Fruit fly (Drosophila melanogaster) whole organism, embryonic: ENCODE measurements around the gene CG13640.

Experiments used
- Adf1 ChIP-seq: fragments of 200-800 bp; sonication (Bioruptor generic); IDR thresholded peaks from 2 replicates; pipeline ENCODE4 v1.3.6; 2022; ENCODE audit warnings: missing biosample characterization, missing genetic modification characterization
- CG11504 ChIP-seq: fragments of 200-800 bp; sonication (Bioruptor generic); optimal IDR thresholded peaks from 3 replicates; lab custom pipeline; 2019; ENCODE audit warnings: missing biosample characterization, mild to moderate bottlenecking, missing genetic modification characterization, moderate library complexity
- CG12155 ChIP-seq: fragments of 200-800 bp; sonication (Bioruptor generic); optimal IDR thresholded peaks from 3 replicates; lab custom pipeline; 2016; ENCODE audit warnings: missing biosample characterization, missing genetic modification characterization
- CG14965 ChIP-seq: fragments of 200-800 bp; sonication (Bioruptor generic); optimal IDR thresholded peaks from 2 replicates; lab custom pipeline; 2016; ENCODE audit warnings: missing biosample characterization, missing genetic modification characterization, borderline replicate concordance
- CG15269 ChIP-seq: fragments of 200-800 bp; sonication (Bioruptor generic); optimal IDR thresholded peaks from 2 replicates; lab custom pipeline; 2018; ENCODE audit warnings: missing biosample characterization, mild to moderate bottlenecking, missing genetic modification characterization, moderate library complexity
- CG16815 ChIP-seq: fragments of 200-800 bp; sonication (Bioruptor generic); optimal IDR thresholded peaks from 3 replicates; lab custom pipeline; 2017; ENCODE audit warnings: missing biosample characterization, mild to moderate bottlenecking, missing genetic modification characterization
- CG17385 ChIP-seq: fragments of 200-800 bp; sonication (Bioruptor generic); optimal IDR thresholded peaks from 3 replicates; lab custom pipeline; 2018; ENCODE audit warnings: missing biosample characterization, mild to moderate bottlenecking, missing genetic modification characterization
- CG17612 ChIP-seq: fragments of 200-800 bp; sonication (Bioruptor generic); IDR thresholded peaks from 2 replicates; pipeline ENCODE4 v1.3.6; 2022; ENCODE audit warnings: missing biosample characterization, missing genetic modification characterization
- CG2129 ChIP-seq: fragments of 200-800 bp; sonication (Bioruptor generic); IDR thresholded peaks from 2 replicates; pipeline ENCODE4 v1.3.6; 2022; ENCODE audit warnings: missing biosample characterization, missing genetic modification characterization; ENCODE audit not compliant: partially characterized antibody
- CG2199 ChIP-seq: fragments of 200-800 bp; sonication (Bioruptor generic); IDR thresholded peaks from 3 replicates; pipeline ENCODE4 v1.3.6; 2022; ENCODE audit warnings: missing biosample characterization, missing genetic modification characterization
- CG3281 ChIP-seq: fragments of 200-800 bp; sonication (Bioruptor generic); optimal IDR thresholded peaks from 3 replicates; lab custom pipeline; 2017; ENCODE audit warnings: missing biosample characterization, mild to moderate bottlenecking, missing genetic modification characterization
- CG3838 ChIP-seq: fragments of 200-800 bp; sonication (Bioruptor generic); optimal IDR thresholded peaks from 3 replicates; lab custom pipeline; 2016; ENCODE audit warnings: missing biosample characterization, missing genetic modification characterization
- CG4328 ChIP-seq: fragments of 200-800 bp; sonication (Bioruptor generic); optimal IDR thresholded peaks from 3 replicates; lab custom pipeline; 2017; ENCODE audit warnings: missing biosample characterization, missing genetic modification reagents, missing genetic modification characterization
- CG4404 ChIP-seq: fragments of 200-800 bp; sonication (Bioruptor generic); IDR thresholded peaks from 2 replicates; pipeline ENCODE4 v1.3.6; 2022; ENCODE audit warnings: missing biosample characterization, missing genetic modification characterization
- CG5953 ChIP-seq: fragments of 200-800 bp; sonication (Bioruptor generic); IDR thresholded peaks from 2 replicates; pipeline ENCODE4 v1.3.6; 2022; ENCODE audit warnings: missing biosample characterization, missing genetic modification characterization
- CG6654 ChIP-seq: fragments of 200-800 bp; sonication (Bioruptor generic); optimal IDR thresholded peaks from 2 replicates; lab custom pipeline; 2017; ENCODE audit warnings: missing biosample characterization, mild to moderate bottlenecking, missing genetic modification characterization
- CG6689 ChIP-seq: fragments of 200-800 bp; sonication (Bioruptor generic); IDR thresholded peaks from 2 replicates; pipeline ENCODE4 v1.3.6; 2022; ENCODE audit warnings: missing biosample characterization, missing genetic modification characterization
- CG6765 ChIP-seq: fragments of 200-800 bp; sonication (Bioruptor generic); optimal IDR thresholded peaks from 3 replicates; lab custom pipeline; 2017; ENCODE audit warnings: missing biosample characterization, mild to moderate bottlenecking, missing genetic modification characterization
- CG8089 ChIP-seq: fragments of 200-800 bp; sonication (Bioruptor generic); optimal IDR thresholded peaks from 3 replicates; lab custom pipeline; 2016; ENCODE audit warnings: missing biosample characterization, missing genetic modification characterization
- CG8388 ChIP-seq: fragments of 200-800 bp; sonication (Bioruptor generic); optimal IDR thresholded peaks from 2 replicates; lab custom pipeline; 2019; ENCODE audit warnings: missing biosample characterization, mild to moderate bottlenecking, missing genetic modification characterization, moderate library complexity
- CG9437 ChIP-seq: fragments of 200-800 bp; sonication (Bioruptor generic); optimal IDR thresholded peaks from 2 replicates; lab custom pipeline; 2018; ENCODE audit warnings: missing biosample characterization, mild to moderate bottlenecking, missing genetic modification characterization
- Dll ChIP-seq: fragments of 200-800 bp; sonication (Bioruptor generic); IDR thresholded peaks from 4 replicates; pipeline ENCODE4 v1.3.6; 2022; ENCODE audit warnings: missing biosample characterization, missing genetic modification characterization; ENCODE audit not compliant: partially characterized antibody
- Ets97D ChIP-seq: fragments of 200-800 bp; sonication (Bioruptor generic); optimal IDR thresholded peaks from 3 replicates; lab custom pipeline; 2016; ENCODE audit warnings: missing biosample characterization, missing genetic modification characterization
- HmgD ChIP-seq: fragments of 200-800 bp; sonication (Bioruptor generic); optimal IDR thresholded peaks from 3 replicates; lab custom pipeline; 2016; ENCODE audit warnings: missing biosample characterization, missing genetic modification characterization
- HmgZ ChIP-seq: fragments of 200-800 bp; sonication (Bioruptor generic); optimal IDR thresholded peaks from 2 replicates; lab custom pipeline; 2018; ENCODE audit warnings: missing biosample characterization, mild to moderate bottlenecking, missing genetic modification characterization
- Hr3 ChIP-seq: fragments of 200-800 bp; sonication (Bioruptor generic); optimal IDR thresholded peaks from 3 replicates; lab custom pipeline; 2016; ENCODE audit warnings: missing biosample characterization, missing genetic modification characterization
- Hr39 ChIP-seq: fragments of >200 bp; optimal IDR thresholded peaks from 2 replicates; lab custom pipeline; 2017
- Hr78 ChIP-seq, 2 experiments: fragments of 200-800 bp in 1 of 2; fragments of >200 bp in 1 of 2; sonication (Bioruptor generic) in 1 of 2; optimal IDR thresholded peaks; 2 replicates each; lab custom pipeline; 2017 to 2019; ENCODE audit warnings: missing biosample characterization in 2 of 2, missing genetic modification characterization in 2 of 2, mild to moderate bottlenecking in 1 of 2, moderate library complexity in 1 of 2
- MTF-1 ChIP-seq: fragments of 200-800 bp; sonication (Bioruptor generic); optimal IDR thresholded peaks from 2 replicates; lab custom pipeline; 2018; ENCODE audit warnings: missing biosample characterization, mild to moderate bottlenecking, missing genetic modification characterization, borderline replicate concordance
- Nf-YB ChIP-seq: fragments of 200-800 bp; sonication (Bioruptor generic); optimal IDR thresholded peaks from 3 replicates; lab custom pipeline; 2019; ENCODE audit warnings: missing biosample characterization, mild to moderate bottlenecking, missing genetic modification characterization, moderate library complexity
- Pdp1 ChIP-seq, 2 experiments: fragments of 200-800 bp; sonication (Bioruptor generic); optimal IDR thresholded peaks; 3 replicates each; lab custom pipeline; 2016; ENCODE audit warnings: missing biosample characterization in 2 of 2, missing genetic modification characterization in 2 of 2, mild to moderate bottlenecking in 1 of 2, moderate library complexity in 1 of 2
- Poxn ChIP-seq: fragments of 200-800 bp; sonication (Bioruptor generic); IDR thresholded peaks from 2 replicates; pipeline ENCODE4 v1.3.6; 2022; ENCODE audit warnings: missing biosample characterization, missing genetic modification characterization
- Ptx1 ChIP-seq: fragments of 200-800 bp; sonication (Bioruptor generic); IDR thresholded peaks from 2 replicates; pipeline ENCODE4 v1.3.6; 2022; ENCODE audit warnings: missing biosample characterization, missing genetic modification characterization
- Ravus ChIP-seq: fragments of 200-800 bp; sonication (Bioruptor generic); IDR thresholded peaks from 2 replicates; pipeline ENCODE4 v1.3.6; 2022; ENCODE audit warnings: missing biosample characterization, missing genetic modification characterization
- Rfx ChIP-seq: fragments of 200-800 bp; sonication (Bioruptor generic); IDR thresholded peaks from 2 replicates; pipeline ENCODE4 v1.3.6; 2022; ENCODE audit warnings: missing biosample characterization, missing genetic modification characterization
- ab ChIP-seq: fragments of 200-800 bp; sonication (Bioruptor generic); optimal IDR thresholded peaks from 2 replicates; lab custom pipeline; 2016; ENCODE audit warnings: missing biosample characterization, missing genetic modification characterization
- ash1 ChIP-seq: fragments of 200-800 bp; sonication (Bioruptor generic); optimal IDR thresholded peaks from 2 replicates; lab custom pipeline; 2018; ENCODE audit warnings: missing biosample characterization, mild to moderate bottlenecking, missing genetic modification characterization
- crc ChIP-seq: fragments of 200-800 bp; sonication (Bioruptor generic); optimal IDR thresholded peaks from 2 replicates; lab custom pipeline; 2016; ENCODE audit warnings: missing biosample characterization, missing genetic modification characterization
- ems ChIP-seq: fragments of 200-800 bp; sonication (Bioruptor generic); optimal IDR thresholded peaks from 3 replicates; lab custom pipeline; 2016; ENCODE audit warnings: missing biosample characterization, missing genetic modification characterization
- fd3F ChIP-seq: fragments of 200-800 bp; sonication (Bioruptor generic); optimal IDR thresholded peaks from 2 replicates; lab custom pipeline; 2018; ENCODE audit warnings: missing biosample characterization, mild to moderate bottlenecking, missing genetic modification characterization, moderate library complexity
- gro ChIP-seq: fragments of 200-800 bp; sonication (Bioruptor generic); optimal IDR thresholded peaks from 2 replicates; lab custom pipeline; 2016; ENCODE audit warnings: missing biosample characterization, missing genetic modification characterization
- gsb ChIP-seq: fragments of 200-800 bp; sonication (Bioruptor generic); IDR thresholded peaks from 2 replicates; pipeline ENCODE4 v1.3.6; 2022; ENCODE audit warnings: missing biosample characterization, missing genetic modification characterization
- inv ChIP-seq: fragments of 200-800 bp; sonication (Bioruptor generic); IDR thresholded peaks from 2 replicates; pipeline ENCODE4 v1.3.6; 2022; ENCODE audit warnings: missing biosample characterization, missing genetic modification characterization; ENCODE audit not compliant: partially characterized antibody
- jumu ChIP-seq: fragments of 200-800 bp; sonication (Bioruptor generic); optimal IDR thresholded peaks from 3 replicates; lab custom pipeline; 2016; ENCODE audit warnings: missing biosample characterization, missing genetic modification characterization
- pfk ChIP-seq: fragments of 200-800 bp; sonication (Bioruptor generic); optimal IDR thresholded peaks from 2 replicates; lab custom pipeline; 2018; ENCODE audit warnings: missing biosample characterization, mild to moderate bottlenecking, missing genetic modification characterization, moderate library complexity
- psq ChIP-seq: fragments of 200-800 bp; sonication (Bioruptor generic); optimal IDR thresholded peaks from 2 replicates; lab custom pipeline; 2017; ENCODE audit warnings: missing biosample characterization, missing genetic modification characterization
- seq ChIP-seq: fragments of 200-800 bp; sonication (Bioruptor generic); IDR thresholded peaks from 2 replicates; pipeline ENCODE4 v1.3.6; 2022; ENCODE audit warnings: missing biosample characterization, missing genetic modification characterization
- sqz ChIP-seq: fragments of 200-800 bp; sonication (Bioruptor generic); optimal IDR thresholded peaks from 3 replicates; lab custom pipeline; 2018; ENCODE audit warnings: missing biosample characterization, mild to moderate bottlenecking, missing genetic modification characterization
- stc ChIP-seq: fragments of 200-800 bp; sonication (Bioruptor generic); IDR thresholded peaks from 2 replicates; pipeline ENCODE4 v1.3.6; 2022; ENCODE audit warnings: missing biosample characterization, missing genetic modification characterization
- vfl ChIP-seq: fragments of 200-800 bp; sonication (Bioruptor generic); optimal IDR thresholded peaks from 2 replicates; lab custom pipeline; 2016; ENCODE audit warnings: missing biosample characterization, missing genetic modification characterization
- vnd ChIP-seq: fragments of 200-800 bp; sonication (Bioruptor generic); IDR thresholded peaks from 3 replicates; pipeline ENCODE4 v1.3.6; 2022; ENCODE audit warnings: missing biosample characterization, missing genetic modification characterization; ENCODE audit not compliant: partially characterized antibody

Gene CG13640

dm6 chr3R:24829887-24830351 lies 32.0 kb downstream of the CG13640 start, which contains the start of the genes Kaz and CG43273 (continued):
- no peak for TF ChIP-seq gro (GFP tag; lab: Kevin White, UChicago)
- TF ChIP-seq CG2199 (GFP tag; lab: Robert Waterston, UW) = no peak
- TF ChIP-seq Adf1 (GFP tag; lab: Robert Waterston, UW) = no peak
- TF ChIP-seq MTF-1 (GFP tag; lab: Kevin White, UChicago) = no peak
- TF ChIP-seq crc (GFP tag; lab: Kevin White, UChicago) = no peak
- TF ChIP-seq CG17385 (GFP tag; lab: Kevin White, UChicago) = no peak
- no peak for TF ChIP-seq CG14965 (GFP tag; lab: Kevin White, UChicago)
- no peak for TF ChIP-seq CG17612
- TF ChIP-seq Poxn (GFP tag; lab: Robert Waterston, UW) = no peak
- TF ChIP-seq Hr3 (GFP tag; lab: Kevin White, UChicago) = peak; percentile 48
- no peak for TF ChIP-seq Pdp1 (GFP tag; optimal IDR thresholded peaks at IDR 0.05; lab: Kevin White, UChicago)
- peak; percentile 33 for TF ChIP-seq fd3F (GFP tag; lab: Kevin White, UChicago)
- no peak for TF ChIP-seq ab
- no peak for TF ChIP-seq CG2129 (GFP tag; lab: Robert Waterston, UW)
- TF ChIP-seq CG5953 (GFP tag; lab: Robert Waterston, UW) = no peak
- TF ChIP-seq gsb (GFP tag; lab: Robert Waterston, UW) = no peak
- no peak for TF ChIP-seq Ets97D (GFP tag; lab: Kevin White, UChicago)
- TF ChIP-seq sqz (GFP tag; lab: Kevin White, UChicago) = no peak
- TF ChIP-seq Hr39 (lab: Kevin White, UChicago) = no peak
- peak; percentile 8 for TF ChIP-seq CG3838
- TF ChIP-seq CG8388 (GFP tag; lab: Kevin White, UChicago) = no peak
- TF ChIP-seq psq = peak; percentile 43
- TF ChIP-seq CG4328 (GFP tag; lab: Kevin White, UChicago) = peak; percentile 23
- no peak for TF ChIP-seq vfl
- no peak for TF ChIP-seq CG6765 (GFP tag; lab: Kevin White, UChicago)
- no peak for TF ChIP-seq vnd (GFP tag; lab: Robert Waterston, UW)
- TF ChIP-seq Ptx1 = peak; percentile 75
- TF ChIP-seq Rfx (GFP tag; lab: Robert Waterston, UW) = peak; percentile 73
- no peak for TF ChIP-seq CG6689 (GFP tag; lab: Robert Waterston, UW)
- TF ChIP-seq CG6654 (GFP tag; lab: Kevin White, UChicago) = no peak
- TF ChIP-seq CG15269 = no peak
- no peak for TF ChIP-seq HmgD (GFP tag; lab: Kevin White, UChicago)
- peak; percentile 25 for TF ChIP-seq CG9437 (GFP tag; lab: Kevin White, UChicago)
- TF ChIP-seq seq (GFP tag; lab: Robert Waterston, UW) = no peak
- TF ChIP-seq Nf-YB (GFP tag; lab: Kevin White, UChicago) = no peak
- TF ChIP-seq inv (GFP tag; lab: Robert Waterston, UW) = no peak
- no peak; the same call in 1 of the 2 replicates for TF ChIP-seq Ravus
- TF ChIP-seq CG3281 (GFP tag; lab: Kevin White, UChicago) = no peak
- TF ChIP-seq jumu (GFP tag; lab: Kevin White, UChicago) = no peak
- TF ChIP-seq Dll = 0 out of 4 replicates have a peak, but pooled peaks have one; percentile 25
- no peak for TF ChIP-seq Hr78 (GFP tag; optimal IDR thresholded peaks at IDR 0.05; lab: Kevin White, UChicago)
- no peak for TF ChIP-seq pfk (GFP tag; lab: Kevin White, UChicago)
- peak; percentile 74 for TF ChIP-seq HmgZ
- TF ChIP-seq CG12155 (GFP tag; lab: Kevin White, UChicago) = peak; percentile 61
- no peak for TF ChIP-seq ash1
- peak; percentile 6 for TF ChIP-seq ems
- no peak for TF ChIP-seq CG4404 (GFP tag; lab: Robert Waterston, UW)
- no peak for TF ChIP-seq CG11504 (tag; lab: Kevin White, UChicago)
- TF ChIP-seq CG8089 (GFP tag; lab: Kevin White, UChicago) = no peak
- no peak for TF ChIP-seq CG16815
- 0 out of 2 replicates have a peak, but pooled peaks have one; percentile 11 for TF ChIP-seq stc (GFP tag; lab: Robert Waterston, UW)
